Worm (Caenorhabditis elegans) whole organism, young adult: Measurements from ENCODE around the gene F46F3.3.
A peak's percentile ranks its signal among the peaks of the same experiment; 100 is the strongest.

Source experiments
- D2030.7 ChIP-seq: fragments of 200-800 bp; sonication (Bioruptor generic); IDR thresholded peaks from 2 replicates; pipeline ENCODE4 v1.3.6; 2022; ENCODE audit warnings: missing genetic modification reagents, missing genetic modification characterization, missing compliant biosample characterization
- F10E7.11 ChIP-seq: sonication (generic microtip); optimal IDR thresholded peaks from 2 replicates; lab custom pipeline; 2017; ENCODE audit warnings: mild to moderate bottlenecking, missing genetic modification characterization, moderate library complexity, missing compliant biosample characterization
- F33H1.4 ChIP-seq: fragments of 200-800 bp; sonication (Bioruptor generic); IDR thresholded peaks from 2 replicates; pipeline ENCODE4 v1.3.6; 2022; ENCODE audit warnings: missing genetic modification reagents, missing genetic modification characterization, missing compliant biosample characterization
- F37B4.10 ChIP-seq: fragments of 200-800 bp; sonication (Bioruptor generic); IDR thresholded peaks from 2 replicates; pipeline ENCODE4 v1.3.6; 2022; ENCODE audit warnings: missing genetic modification characterization, missing compliant biosample characterization
- F49E8.2 ChIP-seq: sonication (generic microtip); optimal IDR thresholded peaks from 3 replicates; lab custom pipeline; 2017; ENCODE audit warnings: missing genetic modification characterization, mild to moderate bottlenecking, missing compliant biosample characterization, antibody characterized with exemption, moderate library complexity; ENCODE audit not compliant: insufficient read depth
- T07F8.4 ChIP-seq: sonication (generic microtip); optimal IDR thresholded peaks from 2 replicates; lab custom pipeline; 2016; ENCODE audit warnings: mild to moderate bottlenecking, missing genetic modification characterization, moderate library complexity, missing compliant biosample characterization
- T26A5.8 ChIP-seq: sonication (generic microtip); optimal IDR thresholded peaks from 2 replicates; lab custom pipeline; 2016; ENCODE audit warnings: missing genetic modification characterization, missing compliant biosample characterization
- Y95B8A.8 ChIP-seq: fragments of 200-800 bp; sonication (Bioruptor generic); IDR thresholded peaks from 2 replicates; pipeline ENCODE4 v1.3.6; 2022; ENCODE audit warnings: missing genetic modification reagents, missing genetic modification characterization, missing compliant biosample characterization
- ama-1 ChIP-seq, 3 experiments: fragments of 150-350 bp in 1 of 3; sonication (generic microtip) in 2 of 3; optimal IDR thresholded peaks; 2 replicates each; lab custom pipeline; 2014 to 2018; ENCODE audit warnings: missing biosample characterization in 2 of 3, missing genetic modification characterization in 2 of 3, missing genetic modification reagents in 2 of 3
- athp-1 ChIP-seq: sonication (generic microtip); optimal IDR thresholded peaks from 2 replicates; lab custom pipeline; 2017; ENCODE audit warnings: mild to moderate bottlenecking, missing genetic modification characterization, missing compliant biosample characterization
- attf-6 ChIP-seq: fragments of 200-800 bp; sonication (Bioruptor generic); IDR thresholded peaks from 2 replicates; pipeline ENCODE4 v1.3.6; 2022; ENCODE audit warnings: missing genetic modification reagents, missing genetic modification characterization, missing compliant biosample characterization
- bed-1 ChIP-seq: fragments of 200-800 bp; sonication (Bioruptor generic); IDR thresholded peaks from 2 replicates; pipeline ENCODE4 v1.3.6; 2022; ENCODE audit warnings: missing genetic modification reagents, missing genetic modification characterization, missing compliant biosample characterization
- ceh-40 ChIP-seq: fragments of 200-800 bp; sonication (Bioruptor generic); IDR thresholded peaks from 2 replicates; pipeline ENCODE4 v1.3.6; 2022; ENCODE audit warnings: missing genetic modification characterization, missing compliant biosample characterization
- ceh-58 ChIP-seq: fragments of 200-800 bp; sonication (Bioruptor generic); IDR thresholded peaks from 2 replicates; pipeline ENCODE4 v1.3.6; 2022; ENCODE audit warnings: missing genetic modification characterization, missing compliant biosample characterization
- ceh-79 ChIP-seq: sonication (generic microtip); optimal IDR thresholded peaks from 2 replicates; lab custom pipeline; 2017; ENCODE audit warnings: mild to moderate bottlenecking, missing genetic modification characterization, missing compliant biosample characterization
- die-1 ChIP-seq: sonication (generic microtip); optimal IDR thresholded peaks from 2 replicates; lab custom pipeline; 2016; ENCODE audit warnings: missing genotype, mild to moderate bottlenecking, missing genetic modification characterization, missing compliant biosample characterization
- dpff-1 ChIP-seq: sonication (generic microtip); optimal IDR thresholded peaks from 2 replicates; lab custom pipeline; 2017; ENCODE audit warnings: mild to moderate bottlenecking, missing genetic modification characterization, missing compliant biosample characterization
- dpl-1 ChIP-seq: fragments of 150-350 bp; optimal IDR thresholded peaks from 2 replicates; lab custom pipeline; 2014; ENCODE audit warnings: missing biosample characterization, missing genetic modification reagents, missing genetic modification characterization
- efl-1 ChIP-seq: fragments of 150-350 bp; optimal IDR thresholded peaks from 2 replicates; lab custom pipeline; 2014; ENCODE audit warnings: missing biosample characterization, missing genetic modification reagents, missing genetic modification characterization
- egl-18 ChIP-seq: fragments of 200-800 bp; sonication (Bioruptor generic); IDR thresholded peaks from 2 replicates; pipeline ENCODE4 v1.3.6; 2022; ENCODE audit warnings: missing genetic modification reagents, missing genetic modification characterization, missing compliant biosample characterization
- egl-44 ChIP-seq: fragments of 200-800 bp; sonication (Bioruptor generic); IDR thresholded peaks from 2 replicates; pipeline ENCODE4 v1.3.6; 2022; ENCODE audit warnings: missing genetic modification reagents, missing genetic modification characterization, missing compliant biosample characterization
- ets-4 ChIP-seq: fragments of 200-800 bp; sonication (Bioruptor generic); optimal IDR thresholded peaks from 2 replicates; lab custom pipeline; 2018; ENCODE audit warnings: mild to moderate bottlenecking, missing genetic modification characterization, missing compliant biosample characterization
- hlh-12 ChIP-seq: sonication (generic microtip); optimal IDR thresholded peaks from 2 replicates; lab custom pipeline; 2016; ENCODE audit warnings: missing genetic modification characterization, missing compliant biosample characterization
- hrde-1 ChIP-seq: sonication (generic microtip); optimal IDR thresholded peaks from 2 replicates; lab custom pipeline; 2016; ENCODE audit warnings: missing genetic modification characterization, mild to moderate bottlenecking, missing compliant biosample characterization, moderate library complexity, missing genotype, missing genetic modification reagents, borderline replicate concordance
- hsf-1 ChIP-seq: fragments of 200-800 bp; sonication (Bioruptor generic); IDR thresholded peaks from 2 replicates; pipeline ENCODE4 v1.3.6; 2022; ENCODE audit warnings: missing genetic modification reagents, missing genetic modification characterization, missing compliant biosample characterization
- lag-1 ChIP-seq: fragments of 200-800 bp; sonication (Bioruptor generic); IDR thresholded peaks from 2 replicates; pipeline ENCODE4 v1.3.6; 2022; ENCODE audit warnings: missing genetic modification reagents, missing genetic modification characterization, missing compliant biosample characterization
- lin-26 ChIP-seq: fragments of 200-800 bp; sonication (Bioruptor generic); IDR thresholded peaks from 2 replicates; pipeline ENCODE4 v1.3.6; 2022; ENCODE audit warnings: missing genetic modification reagents, missing genetic modification characterization, missing compliant biosample characterization
- lin-35 ChIP-seq, 3 experiments: fragments of 150-350 bp in 2 of 3; sonication (generic microtip) in 1 of 3; optimal IDR thresholded peaks; 2 replicates each; lab custom pipeline; 2014 to 2018; ENCODE audit warnings: missing biosample characterization in 3 of 3, missing genetic modification characterization in 3 of 3, missing genetic modification reagents in 3 of 3
- lsl-1 ChIP-seq: fragments of 200-800 bp; sonication (Bioruptor generic); optimal IDR thresholded peaks from 2 replicates; lab custom pipeline; 2018; ENCODE audit warnings: mild to moderate bottlenecking, missing genetic modification characterization, moderate library complexity, missing compliant biosample characterization
- madf-3 ChIP-seq: fragments of 200-800 bp; sonication (Bioruptor generic); IDR thresholded peaks from 2 replicates; pipeline ENCODE4 v1.3.6; 2022; ENCODE audit warnings: missing genetic modification reagents, missing genetic modification characterization, missing compliant biosample characterization
- madf-6 ChIP-seq: fragments of 200-800 bp; sonication (Bioruptor generic); IDR thresholded peaks from 2 replicates; pipeline ENCODE4 v1.3.6; 2022; ENCODE audit warnings: missing genetic modification reagents, missing genetic modification characterization, missing compliant biosample characterization
- mel-28 ChIP-seq: sonication (generic microtip); optimal IDR thresholded peaks from 2 replicates; lab custom pipeline; 2016; ENCODE audit warnings: borderline replicate concordance, mild to moderate bottlenecking, missing genetic modification characterization, missing compliant biosample characterization
- mes-4 ChIP-seq: sonication (generic microtip); optimal IDR thresholded peaks from 2 replicates; lab custom pipeline; 2016; ENCODE audit warnings: missing genotype, missing genetic modification characterization, missing compliant biosample characterization
- nfya-2 ChIP-seq: fragments of 200-800 bp; sonication (Bioruptor generic); IDR thresholded peaks from 2 replicates; pipeline ENCODE4 v1.3.6; 2022; ENCODE audit warnings: missing genetic modification reagents, missing genetic modification characterization, missing compliant biosample characterization
- nhr-179 ChIP-seq: sonication (generic microtip); optimal IDR thresholded peaks from 2 replicates; lab custom pipeline; 2016; ENCODE audit warnings: mild to moderate bottlenecking, missing genetic modification characterization, missing compliant biosample characterization
- pha-4 ChIP-seq: fragments of 150-350 bp; sonication (generic microtip); optimal IDR thresholded peaks from 2 replicates; lab custom pipeline; 2014; ENCODE audit warnings: missing biosample characterization, missing genetic modification reagents, missing genetic modification characterization
- repo-1 ChIP-seq: sonication (generic microtip); optimal IDR thresholded peaks from 2 replicates; lab custom pipeline; 2017; ENCODE audit warnings: mild to moderate bottlenecking, missing genetic modification characterization, missing compliant biosample characterization
- rpc-1 ChIP-seq, 2 experiments: fragments of 150-350 bp in 1 of 2; sonication (generic microtip) in 1 of 2; optimal IDR thresholded peaks; 2 replicates each; lab custom pipeline; 2014 to 2018; ENCODE audit warnings: missing biosample characterization in 1 of 2, missing genetic modification characterization in 1 of 2, missing genetic modification reagents in 1 of 2, missing genotype in 1 of 2
- sea-2 ChIP-seq: fragments of 200-800 bp; sonication (Bioruptor generic); IDR thresholded peaks from 2 replicates; pipeline ENCODE4 v1.3.6; 2022; ENCODE audit warnings: missing genetic modification characterization, missing compliant biosample characterization
- snpc-1.1 ChIP-seq: sonication (generic microtip); optimal IDR thresholded peaks from 2 replicates; lab custom pipeline; 2017; ENCODE audit warnings: missing genetic modification characterization, mild to moderate bottlenecking, missing compliant biosample characterization, antibody characterized with exemption, moderate library complexity, missing genotype, missing genetic modification reagents; ENCODE audit not compliant: insufficient read depth
- snpc-3.4 ChIP-seq: sonication (generic microtip); optimal IDR thresholded peaks from 2 replicates; lab custom pipeline; 2017; ENCODE audit warnings: missing genetic modification characterization, mild to moderate bottlenecking, missing compliant biosample characterization, antibody characterized with exemption, moderate library complexity, missing genotype, missing genetic modification reagents
- sptf-2 ChIP-seq: fragments of 200-800 bp; sonication (Bioruptor generic); optimal IDR thresholded peaks from 2 replicates; lab custom pipeline; 2018; ENCODE audit warnings: mild to moderate bottlenecking, missing genetic modification characterization, missing compliant biosample characterization
- tlf-1 ChIP-seq: fragments of 200-800 bp; sonication (Bioruptor generic); optimal IDR thresholded peaks from 2 replicates; lab custom pipeline; 2018; ENCODE audit warnings: mild to moderate bottlenecking, missing genetic modification characterization, missing compliant biosample characterization
- unc-130 ChIP-seq: sonication (generic microtip); optimal IDR thresholded peaks from 2 replicates; lab custom pipeline; 2016; ENCODE audit warnings: missing genetic modification reagents, missing genetic modification characterization, missing compliant biosample characterization
- ztf-18 ChIP-seq: sonication (generic microtip); optimal IDR thresholded peaks from 2 replicates; lab custom pipeline; 2016; ENCODE audit warnings: missing genotype, mild to moderate bottlenecking, missing genetic modification characterization, missing compliant biosample characterization
- ztf-22 ChIP-seq: fragments of 200-800 bp; sonication (Bioruptor generic); optimal IDR thresholded peaks from 2 replicates; lab custom pipeline; 2018; ENCODE audit warnings: mild to moderate bottlenecking, missing genetic modification characterization, moderate library complexity, missing compliant biosample characterization
- ztf-28 ChIP-seq: fragments of 200-800 bp; sonication (Bioruptor generic); IDR thresholded peaks from 2 replicates; pipeline ENCODE4 v1.3.6; 2022; ENCODE audit warnings: missing genetic modification reagents, missing genetic modification characterization, missing compliant biosample characterization
- ztf-3 ChIP-seq: fragments of 200-800 bp; sonication (Bioruptor generic); optimal IDR thresholded peaks from 2 replicates; lab custom pipeline; 2018; ENCODE audit warnings: mild to moderate bottlenecking, missing genetic modification characterization, missing compliant biosample characterization
- ztf-6 ChIP-seq: fragments of 200-800 bp; sonication (Bioruptor generic); IDR thresholded peaks from 2 replicates; pipeline ENCODE4 v1.3.6; 2022; ENCODE audit warnings: missing genetic modification reagents, missing genetic modification characterization, missing compliant biosample characterization

Gene F46F3.3

DNA sequence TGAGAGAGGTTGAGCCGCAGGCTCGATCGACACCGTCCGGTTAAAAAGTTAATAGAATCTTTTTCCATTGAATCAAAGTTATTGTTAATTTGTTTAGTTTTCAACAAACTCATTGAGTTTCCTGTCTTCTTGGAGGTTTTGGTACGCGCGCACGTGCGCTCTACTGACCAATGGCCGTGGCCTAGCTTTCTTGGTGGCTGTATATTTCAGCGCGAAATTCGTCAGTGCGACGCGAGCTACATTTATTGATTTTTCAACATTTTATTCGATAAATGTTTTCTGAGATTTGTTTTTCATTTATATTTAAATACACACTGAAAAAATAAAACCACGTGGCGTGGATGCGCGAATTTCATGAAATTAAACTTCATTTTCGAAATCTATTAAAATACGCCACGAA, 23.1 kb upstream of the F46F3.3 start, which contains the start of gene bir-1 (continued):
- TF ChIP-seq ets-4 (GFP tag; lab: Kevin White, UChicago), result no peak
- TF ChIP-seq egl-44, result no peak
- no peak for TF ChIP-seq lin-35 (GFP tag; optimal IDR thresholded peaks at IDR 0.05; lab: Kevin White, UChicago)
- TF ChIP-seq T26A5.8, result no peak
- TF ChIP-seq ztf-28 (GFP tag; lab: Robert Waterston, UW), result no peak
- TF ChIP-seq tlf-1 (GFP tag; lab: Kevin White, UChicago), result no peak
- TF ChIP-seq egl-18 (GFP tag; lab: Robert Waterston, UW), result no peak
- no peak for TF ChIP-seq T07F8.4 (tag; lab: Kevin White, UChicago)
- no peak for TF ChIP-seq nhr-179 (tag; lab: Kevin White, UChicago)
- no peak for TF ChIP-seq F10E7.11 (tag; lab: Kevin White, UChicago)
- no peak for TF ChIP-seq lag-1 (GFP tag; lab: Robert Waterston, UW)
- no peak for TF ChIP-seq ztf-6 (GFP tag; lab: Robert Waterston, UW)
- peak; percentile 57; the same call in 1 of the 2 replicates for TF ChIP-seq madf-6 (GFP tag; lab: Robert Waterston, UW)
- no peak for TF ChIP-seq sea-2 (GFP tag; lab: Robert Waterston, UW)
- TF ChIP-seq attf-6, result no peak
- no peak for TF ChIP-seq bed-1
- peak; percentile 66 for TF ChIP-seq D2030.7 (GFP tag; lab: Robert Waterston, UW)
- no peak for TF ChIP-seq dpff-1 (tag; lab: Kevin White, UChicago)
- no peak for TF ChIP-seq sptf-2 (GFP tag; lab: Kevin White, UChicago)
- TF ChIP-seq unc-130, result peak; percentile 42
- TF ChIP-seq F49E8.2 (tag; lab: Kevin White, UChicago), result no peak
- peak; percentile 46; the same call in 1 of the 2 replicates for TF ChIP-seq Y95B8A.8 (GFP tag; lab: Robert Waterston, UW)
- TF ChIP-seq lin-26 (GFP tag; lab: Robert Waterston, UW), result no peak
- TF ChIP-seq rpc-1 (optimal IDR thresholded peaks at IDR 0.05; lab: Kevin White, UChicago), result no peak
- no peak for TF ChIP-seq rpc-1 (tag; optimal IDR thresholded peaks at IDR 0.05; lab: Kevin White, UChicago)
- no peak for TF ChIP-seq hrde-1 (tag; lab: Kevin White, UChicago)
- no peak for TF ChIP-seq mel-28 (tag; lab: Kevin White, UChicago)
- TF ChIP-seq pha-4, result no peak
- peak; percentile 40 for TF ChIP-seq lsl-1 (GFP tag; lab: Kevin White, UChicago)
- TF ChIP-seq ztf-22 (GFP tag; lab: Kevin White, UChicago), result no peak
- no peak for TF ChIP-seq ceh-40 (GFP tag; lab: Robert Waterston, UW)
- no peak for TF ChIP-seq repo-1 (tag; lab: Kevin White, UChicago)
- no peak for TF ChIP-seq hsf-1 (GFP tag; lab: Robert Waterston, UW)
- TF ChIP-seq efl-1, result peak; percentile 75
- no peak for TF ChIP-seq mes-4 (tag; lab: Kevin White, UChicago)
- no peak for TF ChIP-seq hlh-12 (tag; lab: Kevin White, UChicago)
- peak; percentile 25 for TF ChIP-seq dpl-1 (GFP tag; lab: Kevin White, UChicago)
- peak; percentile 30; the same call in 1 of the 2 replicates for TF ChIP-seq F33H1.4
- no peak for TF ChIP-seq ztf-3
- peak; percentile 52 for TF ChIP-seq athp-1 (tag; lab: Kevin White, UChicago)
- TF ChIP-seq snpc-1.1, result no peak
- TF ChIP-seq ceh-79, result no peak
- no peak for TF ChIP-seq snpc-3.4 (tag; lab: Kevin White, UChicago)
- no peak for TF ChIP-seq F37B4.10 (GFP tag; lab: Robert Waterston, UW)
- TF ChIP-seq die-1 (tag; lab: Kevin White, UChicago), result no peak
- TF ChIP-seq nfya-2 (GFP tag; lab: Robert Waterston, UW), result no peak
- no peak for TF ChIP-seq ceh-58 (GFP tag; lab: Robert Waterston, UW)
- TF ChIP-seq madf-3, result no peak
- TF ChIP-seq ztf-18 (tag; lab: Kevin White, UChicago), result peak; percentile 35
- no peak for TF ChIP-seq ama-1 (optimal IDR thresholded peaks at IDR 0.05; lab: Kevin White, UChicago)
- no peak for TF ChIP-seq ama-1 (GFP tag; optimal IDR thresholded peaks at IDR 0.05; lab: Kevin White, UChicago)
